Worm (Caenorhabditis elegans) whole organism, L4 larva: ENCODE data around the gene R160.14.

Experiments used
- D1046.2 ChIP-seq: fragments of 200-800 bp; sonication (Bioruptor generic); IDR thresholded peaks from 2 replicates; pipeline ENCODE4 v1.3.6; 2022; ENCODE audit warnings: missing genetic modification characterization, missing compliant biosample characterization
- F10B5.3 ChIP-seq: sonication (generic microtip); optimal IDR thresholded peaks from 2 replicates; lab custom pipeline; 2016; ENCODE audit warnings: mild to moderate bottlenecking, missing genetic modification characterization, missing compliant biosample characterization
- T20F7.1 ChIP-seq: fragments of 200-800 bp; sonication (Bioruptor generic); optimal IDR thresholded peaks from 2 replicates; lab custom pipeline; 2018; ENCODE audit warnings: mild to moderate bottlenecking, missing genetic modification characterization, missing compliant biosample characterization
- Y105C5A.15 ChIP-seq: fragments of 200-800 bp; sonication (Bioruptor generic); IDR thresholded peaks from 2 replicates; pipeline ENCODE4 v1.3.6; 2022; ENCODE audit warnings: missing genetic modification characterization, missing compliant biosample characterization
- Y5F2A.4 ChIP-seq: fragments of 200-800 bp; sonication (Bioruptor generic); optimal IDR thresholded peaks from 2 replicates; lab custom pipeline; 2018; ENCODE audit warnings: mild to moderate bottlenecking, missing genetic modification characterization, missing compliant biosample characterization
- ama-1 ChIP-seq: fragments of 150-350 bp; optimal IDR thresholded peaks from 2 replicates; lab custom pipeline; 2014; ENCODE audit warnings: inconsistent platforms, mixed read lengths
- arid-1 ChIP-seq: fragments of 200-800 bp; sonication (Bioruptor generic); conservative IDR thresholded peaks from 2 replicates; pipeline ENCODE4 v1.3.6; 2022; ENCODE audit warnings: missing genetic modification reagents, missing genetic modification characterization, missing compliant biosample characterization
- attf-4 ChIP-seq: sonication (generic microtip); optimal IDR thresholded peaks from 3 replicates; lab custom pipeline; 2017; ENCODE audit warnings: missing biosample characterization, missing genetic modification characterization
- ceh-20 ChIP-seq: fragments of 200-800 bp; sonication (Bioruptor generic); IDR thresholded peaks from 2 replicates; pipeline ENCODE4 v1.3.6; 2022; ENCODE audit warnings: missing genetic modification reagents, missing genetic modification characterization, missing compliant biosample characterization
- ceh-28 ChIP-seq: fragments of 150-350 bp; optimal IDR thresholded peaks from 2 replicates; lab custom pipeline; 2014; ENCODE audit warnings: missing biosample characterization, missing genetic modification reagents, missing genetic modification characterization
- ceh-32 ChIP-seq: sonication (generic microtip); optimal IDR thresholded peaks from 2 replicates; lab custom pipeline; 2016; ENCODE audit warnings: mild to moderate bottlenecking, missing genetic modification characterization, missing compliant biosample characterization; ENCODE audit not compliant: poor library complexity
- ceh-44 ChIP-seq: fragments of 200-800 bp; sonication (Bioruptor generic); IDR thresholded peaks from 2 replicates; pipeline ENCODE4 v1.3.6; 2022; ENCODE audit warnings: missing genetic modification reagents, missing genetic modification characterization, missing compliant biosample characterization
- cey-2 ChIP-seq: sonication (generic microtip); optimal IDR thresholded peaks from 3 replicates; lab custom pipeline; 2017; ENCODE audit warnings: missing genetic modification characterization, mild to moderate bottlenecking, missing compliant biosample characterization, antibody characterized with exemption, borderline replicate concordance; ENCODE audit not compliant: insufficient read depth
- daf-16 ChIP-seq, 3 experiments: sonication (generic microtip); optimal IDR thresholded peaks; 2 replicates each; lab custom pipeline; 2016 to 2017; ENCODE audit warnings: missing genetic modification characterization in 3 of 3, missing genetic modification reagents in 3 of 3, mild to moderate bottlenecking in 2 of 3, missing compliant biosample characterization in 2 of 3, missing biosample characterization in 1 of 3, moderate library complexity in 1 of 3
- daf-8 ChIP-seq: fragments of 200-800 bp; sonication (Bioruptor generic); IDR thresholded peaks from 2 replicates; pipeline ENCODE4 v1.3.6; 2022; ENCODE audit warnings: missing genetic modification characterization, missing compliant biosample characterization
- dmd-6 ChIP-seq: fragments of 200-800 bp; sonication (Bioruptor generic); IDR thresholded peaks from 2 replicates; pipeline ENCODE4 v1.3.6; 2022; ENCODE audit warnings: missing genetic modification reagents, missing genetic modification characterization, missing compliant biosample characterization
- dpl-1 ChIP-seq: fragments of 150-350 bp; optimal IDR thresholded peaks from 2 replicates; lab custom pipeline; 2014; ENCODE audit warnings: missing biosample characterization, missing genetic modification reagents, missing genetic modification characterization
- duxl-1 ChIP-seq: sonication (generic microtip); optimal IDR thresholded peaks from 2 replicates; lab custom pipeline; 2016; ENCODE audit warnings: mild to moderate bottlenecking, missing genetic modification characterization, moderate library complexity, missing compliant biosample characterization; ENCODE audit not compliant: poor library complexity
- egl-43 ChIP-seq: fragments of 200-800 bp; sonication (Bioruptor generic); IDR thresholded peaks from 2 replicates; pipeline ENCODE4 v1.3.6; 2022; ENCODE audit warnings: missing genetic modification reagents, missing genetic modification characterization, missing compliant biosample characterization
- hif-1 ChIP-seq, 2 experiments: sonication (generic microtip); optimal IDR thresholded peaks; 2 replicates each; lab custom pipeline; 2016 to 2017; ENCODE audit warnings: missing compliant biosample characterization in 2 of 2, missing genetic modification characterization in 2 of 2, missing genetic modification reagents in 2 of 2, missing genotype in 2 of 2, mild to moderate bottlenecking in 1 of 2
- hlh-30 ChIP-seq: sonication (generic microtip); optimal IDR thresholded peaks from 2 replicates; lab custom pipeline; 2017; ENCODE audit warnings: antibody characterized with exemption, mild to moderate bottlenecking, missing genetic modification characterization, missing compliant biosample characterization; ENCODE audit not compliant: insufficient read depth
- jun-1 ChIP-seq: fragments of 150-350 bp; optimal IDR thresholded peaks from 2 replicates; lab custom pipeline; 2014; ENCODE audit warnings: missing biosample characterization, missing genetic modification reagents, missing genetic modification characterization
- lin-1 ChIP-seq: fragments of 200-800 bp; sonication (Bioruptor generic); IDR thresholded peaks from 2 replicates; pipeline ENCODE4 v1.3.6; 2022; ENCODE audit warnings: missing genetic modification reagents, missing genetic modification characterization, missing compliant biosample characterization
- lin-15B ChIP-seq: fragments of 150-350 bp; sonication (generic microtip); optimal IDR thresholded peaks from 3 replicates; lab custom pipeline; 2014; ENCODE audit warnings: missing biosample characterization, missing genetic modification characterization
- lin-29 ChIP-seq: fragments of 200-800 bp; sonication (Bioruptor generic); IDR thresholded peaks from 2 replicates; pipeline ENCODE4 v1.3.6; 2022; ENCODE audit warnings: missing genetic modification reagents, missing genetic modification characterization, missing compliant biosample characterization
- lir-3 ChIP-seq: sonication (generic microtip); optimal IDR thresholded peaks from 2 replicates; lab custom pipeline; 2016; ENCODE audit warnings: mild to moderate bottlenecking, missing genetic modification characterization, missing compliant biosample characterization
- madf-5 ChIP-seq, 2 experiments: fragments of 200-800 bp; sonication (Bioruptor generic); IDR thresholded peaks; 2 replicates each; pipeline ENCODE4 v1.3.6; 2022; ENCODE audit warnings: missing compliant biosample characterization in 2 of 2, missing genetic modification characterization in 2 of 2
- mdt-29 ChIP-seq: fragments of 200-800 bp; sonication (Bioruptor generic); IDR thresholded peaks from 2 replicates; pipeline ENCODE4 v1.3.6; 2022; ENCODE audit warnings: missing genetic modification reagents, missing genetic modification characterization, missing compliant biosample characterization
- mep-1 ChIP-seq: fragments of 150-350 bp; sonication (generic microtip); optimal IDR thresholded peaks from 3 replicates; lab custom pipeline; 2014; ENCODE audit warnings: missing biosample characterization, missing genetic modification characterization
- mxl-2 ChIP-seq: fragments of 200-800 bp; sonication (Bioruptor generic); conservative IDR thresholded peaks from 2 replicates; pipeline ENCODE4 v1.3.6; 2022; ENCODE audit warnings: missing genetic modification reagents, missing genetic modification characterization, missing compliant biosample characterization
- nhr-102 ChIP-seq: sonication (generic microtip); optimal IDR thresholded peaks from 2 replicates; lab custom pipeline; 2016; ENCODE audit warnings: mild to moderate bottlenecking, missing genetic modification characterization, moderate library complexity, missing compliant biosample characterization
- nhr-237 ChIP-seq: sonication (generic microtip); optimal IDR thresholded peaks from 2 replicates; lab custom pipeline; 2017; ENCODE audit warnings: missing biosample characterization, missing genetic modification characterization
- nhr-28 ChIP-seq: fragments of 150-350 bp; optimal IDR thresholded peaks from 2 replicates; lab custom pipeline; 2014; ENCODE audit warnings: missing biosample characterization, missing genetic modification characterization
- nhr-41 ChIP-seq: fragments of 200-800 bp; sonication (Bioruptor generic); IDR thresholded peaks from 2 replicates; pipeline ENCODE4 v1.3.6; 2022; ENCODE audit warnings: missing genetic modification reagents, missing genetic modification characterization, missing compliant biosample characterization
- nhr-48 ChIP-seq: sonication (generic microtip); optimal IDR thresholded peaks from 2 replicates; lab custom pipeline; 2016; ENCODE audit warnings: mild to moderate bottlenecking, missing genetic modification characterization, missing compliant biosample characterization
- pha-4 ChIP-seq, 2 experiments: fragments of 150-350 bp in 1 of 2; fragments of 200-800 bp in 1 of 2; sonication (Bioruptor generic) in 1 of 2; IDR thresholded peaks in 1 of 2; optimal IDR thresholded peaks in 1 of 2; 2 replicates each; pipeline versions ENCODE4 v1.3.6 to Lab custom; 2014 to 2022; ENCODE audit warnings: missing genetic modification characterization in 2 of 2, missing genetic modification reagents in 2 of 2, missing biosample characterization in 1 of 2, missing compliant biosample characterization in 1 of 2
- pqm-1 ChIP-seq: sonication (generic microtip); optimal IDR thresholded peaks from 2 replicates; lab custom pipeline; 2017; ENCODE audit warnings: missing biosample characterization, missing genetic modification characterization
- rbr-2 ChIP-seq: sonication (generic microtip); optimal IDR thresholded peaks from 2 replicates; lab custom pipeline; 2016; ENCODE audit warnings: missing genotype, missing genetic modification characterization, missing compliant biosample characterization
- saeg-2 ChIP-seq: fragments of 200-800 bp; sonication (Bioruptor generic); IDR thresholded peaks from 2 replicates; pipeline ENCODE4 v1.3.6; 2022; ENCODE audit warnings: missing genetic modification reagents, missing genetic modification characterization, missing compliant biosample characterization
- snpc-1.2 ChIP-seq: fragments of 200-800 bp; sonication (Bioruptor generic); IDR thresholded peaks from 2 replicates; pipeline ENCODE4 v1.3.6; 2022; ENCODE audit warnings: missing genetic modification reagents, missing genetic modification characterization, missing compliant biosample characterization
- spr-1 ChIP-seq: sonication (generic microtip); optimal IDR thresholded peaks from 2 replicates; lab custom pipeline; 2016; ENCODE audit warnings: mild to moderate bottlenecking, missing genetic modification characterization, missing compliant biosample characterization
- spr-3 ChIP-seq: fragments of 200-800 bp; sonication (Bioruptor generic); optimal IDR thresholded peaks from 2 replicates; lab custom pipeline; 2018; ENCODE audit warnings: mild to moderate bottlenecking, missing genetic modification characterization, missing compliant biosample characterization
- tra-1 ChIP-seq: fragments of 200-800 bp; sonication (Bioruptor generic); IDR thresholded peaks from 2 replicates; pipeline ENCODE4 v1.3.6; 2022; ENCODE audit warnings: missing genetic modification reagents, missing genetic modification characterization, missing compliant biosample characterization
- unc-130 ChIP-seq: sonication (generic microtip); optimal IDR thresholded peaks from 2 replicates; lab custom pipeline; 2016; ENCODE audit warnings: missing genetic modification reagents, missing genetic modification characterization, missing compliant biosample characterization
- unc-39 ChIP-seq: sonication (generic microtip); optimal IDR thresholded peaks from 2 replicates; lab custom pipeline; 2017; ENCODE audit warnings: missing biosample characterization, missing genetic modification characterization
- unc-62 ChIP-seq, 3 experiments: fragments of 150-350 bp in 1 of 3; sonication (generic microtip); optimal IDR thresholded peaks in 2 of 3; peaks in 1 of 3; 1 replicate in 1 of 3; 2 replicates in 2 of 3; lab custom pipeline; 2014 to 2017; ENCODE audit warnings: missing biosample characterization in 3 of 3, missing genetic modification characterization in 3 of 3, missing genetic modification reagents in 3 of 3, missing genotype in 1 of 3
- vab-7 ChIP-seq: fragments of 200-800 bp; sonication (Bioruptor generic); IDR thresholded peaks from 2 replicates; pipeline ENCODE4 v1.3.6; 2022; ENCODE audit warnings: missing genetic modification reagents, missing genetic modification characterization, missing compliant biosample characterization
- zfp-2 ChIP-seq: sonication (generic microtip); optimal IDR thresholded peaks from 2 replicates; lab custom pipeline; 2016; ENCODE audit warnings: mild to moderate bottlenecking, missing genetic modification characterization, missing compliant biosample characterization

R160.14 gene

ce11 chrX:4388834-4389409 is 17.0 kb upstream of the R160.14 start, which contains the start of gene dpy-23 (continued):
- TF ChIP-seq hlh-30 (peak; percentile 97), lin-29 (GFP tag; lab: Robert Waterston, UW) (no peak), daf-8 (GFP tag; lab: Robert Waterston, UW) (no peak), jun-1 (tag; lab: Kevin White, UChicago) (peak; percentile 82), nhr-237 (tag; lab: Kevin White, UChicago) (no peak), mdt-29 (0 out of 2 replicates have a peak, but pooled peaks have one; percentile 41), spr-1 (peak; percentile 54), lin-15B (tag; lab: Kevin White, UChicago) (no peak), mxl-2 (GFP tag; lab: Robert Waterston, UW) (no peak), lir-3 (tag; lab: Kevin White, UChicago) (no peak), vab-7 (GFP tag; lab: Robert Waterston, UW) (peak; percentile 53; the same call in 1 of the 2 replicates), spr-3 (GFP tag; lab: Kevin White, UChicago) (no peak), lin-1 (GFP tag; lab: Robert Waterston, UW) (0 out of 2 replicates have a peak, but pooled peaks have one; percentile 49), duxl-1 (peak; percentile 58), Y105C5A.15 (GFP tag; lab: Robert Waterston, UW) (no peak), nhr-102 (peak; percentile 67), Y5F2A.4 (GFP tag; lab: Kevin White, UChicago) (no peak), T20F7.1 (GFP tag; lab: Kevin White, UChicago) (peak; percentile 75), snpc-1.2 (GFP tag; lab: Robert Waterston, UW) (no peak), nhr-48 (tag; lab: Kevin White, UChicago) (peak; percentile 88), attf-4 (tag; lab: Kevin White, UChicago) (no peak), daf-16 (GFP tag; optimal IDR thresholded peaks at IDR 0.05; lab: Kevin White, UChicago) (peak; percentile 1 to 47), daf-16 (tag; optimal IDR thresholded peaks at IDR 0.05; lab: Kevin White, UChicago) (peak; percentile 73), D1046.2 (GFP tag; lab: Robert Waterston, UW) (no peak), tra-1 (GFP tag; lab: Robert Waterston, UW) (peak; percentile 86), pha-4 (GFP tag; IDR thresholded peaks at IDR 0.05; lab: Robert Waterston, UW) (peak; percentile 73), pha-4 (tag; optimal IDR thresholded peaks at IDR 0.05; lab: Kevin White, UChicago) (peak; percentile 69), arid-1 (GFP tag; lab: Robert Waterston, UW) (peak; percentile 90), zfp-2 (tag; lab: Kevin White, UChicago) (peak; percentile 27), unc-62 (GFP tag; optimal IDR thresholded peaks at IDR 0.05 in 1 of 2; lab: Kevin White, UChicago) (peak in 1 of 2 experiments; percentile 61), unc-62 (tag; optimal IDR thresholded peaks at IDR 0.05; lab: Kevin White, UChicago) (no peak), saeg-2 (0 out of 2 replicates have a peak, but pooled peaks have one; percentile 39), nhr-41 (GFP tag; lab: Robert Waterston, UW) (peak; percentile 49; the same call in 1 of the 2 replicates), dpl-1 (GFP tag; lab: Kevin White, UChicago) (peak; percentile 61), madf-5 (GFP tag; IDR thresholded peaks at IDR 0.05; lab: Robert Waterston, UW) (no peak), cey-2 (no peak), ceh-32 (tag; lab: Kevin White, UChicago) (no peak), unc-130 (GFP tag; lab: Kevin White, UChicago) (no peak), mep-1 (tag; lab: Kevin White, UChicago) (peak; percentile 97), ceh-28 (tag; lab: Kevin White, UChicago) (no peak), ceh-20 (GFP tag; lab: Robert Waterston, UW) (peak; percentile 90), F10B5.3 (tag; lab: Kevin White, UChicago) (peak; percentile 0), dmd-6 (GFP tag; lab: Robert Waterston, UW) (peak; percentile 90), pqm-1 (tag; lab: Kevin White, UChicago) (no peak), unc-39 (no peak), ceh-44 (GFP tag; lab: Robert Waterston, UW) (no peak), egl-43 (GFP tag; lab: Robert Waterston, UW) (peak; percentile 89), rbr-2 (tag; lab: Kevin White, UChicago) (peak; percentile 94), hif-1 (tag; optimal IDR thresholded peaks at IDR 0.05; lab: Kevin White, UChicago) (peak in 1 of 2 experiments; percentile 80), ama-1 (lab: Kevin White, UChicago) (no peak), nhr-28 (tag; lab: Kevin White, UChicago) (peak; percentile 93)
